Fruit fly (Drosophila melanogaster): Measurements from ENCODE around the gene CG2150.

CG2150 gene

dm6 chr3R:31771790-31772576, 7.4 kb upstream of the CG2150 start, which contains the start of the genes betaGlu and sip3 (continued):
- TF ChIP-seq tin (GFP tag; optimal IDR thresholded peaks at IDR 0.05) (no peak), bigmax (GFP tag; optimal IDR thresholded peaks at IDR 0.05) (no peak), run (tag; optimal IDR thresholded peaks at IDR 0.05) (no peak), NfI (GFP tag; optimal IDR thresholded peaks at IDR 0.05) (no peak), CG4707 (GFP tag; optimal IDR thresholded peaks at IDR 0.05) (no peak), caup (GFP tag; optimal IDR thresholded peaks at IDR 0.05; ENCODE audit: severe bottlenecking) (no peak), CG18619 (GFP tag; optimal IDR thresholded peaks at IDR 0.05) (no peak), PHDP (tag; optimal IDR thresholded peaks at IDR 0.05) (peak; percentile 3), CG7556 (GFP tag; optimal IDR thresholded peaks at IDR 0.05) (no peak), HmgZ (tag; optimal IDR thresholded peaks at IDR 0.05) (peak; percentile 43), CG6689 (GFP tag; IDR thresholded peaks at IDR 0.05) (no peak), CG12104 (GFP tag; optimal IDR thresholded peaks at IDR 0.05) (no peak), CG30431 (GFP tag; optimal IDR thresholded peaks at IDR 0.05) (no peak), ttk (GFP tag; IDR thresholded peaks at IDR 0.05) (no peak), Antp (GFP tag; optimal IDR thresholded peaks at IDR 0.05) (no peak), CG2889 (GFP tag; IDR thresholded peaks at IDR 0.05) (no peak), Atf6 (GFP tag; IDR thresholded peaks at IDR 0.05) (no peak), CG7928 (GFP tag; optimal IDR thresholded peaks at IDR 0.05) (no peak), slp2 (GFP tag; optimal IDR thresholded peaks at IDR 0.05) (no peak), CG15011 (GFP tag; optimal IDR thresholded peaks at IDR 0.05) (no peak), Neu2 (GFP tag; optimal IDR thresholded peaks at IDR 0.05; ENCODE audit: borderline replicate concordance) (no peak), CG4854 (GFP tag; optimal IDR thresholded peaks at IDR 0.05) (no peak), tap (tag; optimal IDR thresholded peaks at IDR 0.05) (no peak), CG2678 (tag; optimal IDR thresholded peaks at IDR 0.05) (no peak), chm (GFP tag; IDR thresholded peaks at IDR 0.05) (no peak), tgo (GFP tag; IDR thresholded peaks at IDR 0.05) (no peak), Hsf (GFP tag; optimal IDR thresholded peaks at IDR 0.05) (peak; percentile 13), CG11093 (GFP tag; IDR thresholded peaks at IDR 0.05) (no peak), odd (GFP tag; optimal IDR thresholded peaks at IDR 0.05) (no peak), CG1832 (GFP tag; optimal IDR thresholded peaks at IDR 0.05) (no peak), Gug (GFP tag; IDR thresholded peaks at IDR 0.05) (no peak), CG13123 (GFP tag; optimal IDR thresholded peaks at IDR 0.05) (peak; percentile 0), usp (GFP tag; optimal IDR thresholded peaks at IDR 0.05) (no peak), insv (GFP tag; optimal IDR thresholded peaks at IDR 0.05) (no peak), tio (GFP tag; optimal IDR thresholded peaks at IDR 0.05) (no peak), zfh2 (GFP tag; optimal IDR thresholded peaks at IDR 0.05) (no peak), al (GFP tag; IDR thresholded peaks at IDR 0.05) (no peak), disco-r (GFP tag; optimal IDR thresholded peaks at IDR 0.05) (no peak), D19B (GFP tag; optimal IDR thresholded peaks at IDR 0.05) (no peak), CG8290 (GFP tag; optimal IDR thresholded peaks at IDR 0.05) (peak; percentile 41), CG8290 (tag; optimal IDR thresholded peaks at IDR 0.05) (no peak), CG18476 (GFP tag; optimal IDR thresholded peaks at IDR 0.05) (peak; percentile 4), Atf3 (GFP tag; optimal IDR thresholded peaks at IDR 0.05) (no peak), z (GFP tag; IDR thresholded peaks at IDR 0.05) (no peak), CG9932 (GFP tag; IDR thresholded peaks at IDR 0.05) (peak; percentile 48; the same call in 1 of the 2 replicates), br (optimal IDR thresholded peaks at IDR 0.05) (no peak), sima (GFP tag; optimal IDR thresholded peaks at IDR 0.05) (no peak), Mad (GFP tag; optimal IDR thresholded peaks at IDR 0.05) (no peak), CG9727 (GFP tag; optimal IDR thresholded peaks at IDR 0.05) (peak; percentile 20), Myb (GFP tag; optimal IDR thresholded peaks at IDR 0.05) (peak; percentile 20), CG2116 (GFP tag; optimal IDR thresholded peaks at IDR 0.05) (peak; percentile 89), Dll (GFP tag; IDR thresholded peaks at IDR 0.05; ENCODE audit: partially characterized antibody) (peak; percentile 91)

All from whole organism, embryonic.